Worm (Caenorhabditis elegans) whole organism, L4 larva: ENCODE results near the gene tpst-1.

Experiments
- ZK337.2 ChIP-seq: fragments of 200-800 bp; sonication (Bioruptor generic); IDR thresholded peaks from 2 replicates; pipeline ENCODE4 v1.3.6; 2022; ENCODE audit warnings: missing genetic modification reagents, missing genetic modification characterization, missing compliant biosample characterization
- ZK546.5 ChIP-seq, 2 experiments: sonication (generic microtip); optimal IDR thresholded peaks; 2 replicates each; lab custom pipeline; 2017; ENCODE audit warnings: missing biosample characterization in 2 of 2, missing genetic modification characterization in 2 of 2
- aha-1 ChIP-seq: fragments of 150-350 bp; peaks from one replicate; lab custom pipeline; 2014; ENCODE audit warnings: missing biosample characterization, missing genetic modification characterization
- ceh-32 ChIP-seq: sonication (generic microtip); optimal IDR thresholded peaks from 2 replicates; lab custom pipeline; 2016; ENCODE audit warnings: mild to moderate bottlenecking, missing genetic modification characterization, missing compliant biosample characterization; ENCODE audit not compliant: poor library complexity
- daf-16 ChIP-seq, 3 experiments: sonication (generic microtip); optimal IDR thresholded peaks; 2 replicates each; lab custom pipeline; 2016 to 2017; ENCODE audit warnings: missing genetic modification characterization in 3 of 3, missing genetic modification reagents in 3 of 3, mild to moderate bottlenecking in 2 of 3, missing compliant biosample characterization in 2 of 3, missing biosample characterization in 1 of 3, moderate library complexity in 1 of 3
- dmd-6 ChIP-seq: fragments of 200-800 bp; sonication (Bioruptor generic); IDR thresholded peaks from 2 replicates; pipeline ENCODE4 v1.3.6; 2022; ENCODE audit warnings: missing genetic modification reagents, missing genetic modification characterization, missing compliant biosample characterization
- dve-1 ChIP-seq: sonication (generic microtip); optimal IDR thresholded peaks from 2 replicates; lab custom pipeline; 2017; ENCODE audit warnings: antibody characterized with exemption, mild to moderate bottlenecking, missing genetic modification characterization, missing compliant biosample characterization; ENCODE audit not compliant: insufficient read depth
- hlh-11 ChIP-seq: fragments of 200-800 bp; sonication (Bioruptor generic); optimal IDR thresholded peaks from 2 replicates; lab custom pipeline; 2018; ENCODE audit warnings: mild to moderate bottlenecking, missing genetic modification characterization, missing compliant biosample characterization
- hlh-30 ChIP-seq: sonication (generic microtip); optimal IDR thresholded peaks from 2 replicates; lab custom pipeline; 2017; ENCODE audit warnings: antibody characterized with exemption, mild to moderate bottlenecking, missing genetic modification characterization, missing compliant biosample characterization; ENCODE audit not compliant: insufficient read depth
- hmg-1.1 ChIP-seq: fragments of 200-800 bp; sonication (Bioruptor generic); IDR thresholded peaks from 2 replicates; pipeline ENCODE4 v1.3.6; 2022; ENCODE audit warnings: missing genetic modification reagents, missing genetic modification characterization, missing compliant biosample characterization
- jun-1 ChIP-seq: fragments of 150-350 bp; optimal IDR thresholded peaks from 2 replicates; lab custom pipeline; 2014; ENCODE audit warnings: missing biosample characterization, missing genetic modification reagents, missing genetic modification characterization
- lin-38 ChIP-seq: fragments of 200-800 bp; sonication (Bioruptor generic); IDR thresholded peaks from 2 replicates; pipeline ENCODE4 v1.3.6; 2022; ENCODE audit warnings: missing genetic modification reagents, missing genetic modification characterization, missing compliant biosample characterization
- mdl-1 ChIP-seq, 2 experiments: fragments of 150-350 bp in 1 of 2; sonication (generic microtip) in 1 of 2; optimal IDR thresholded peaks; 2 replicates each; lab custom pipeline; 2014 to 2017; ENCODE audit warnings: missing biosample characterization in 2 of 2, missing genetic modification characterization in 2 of 2
- mes-2 ChIP-seq: sonication (generic microtip); optimal IDR thresholded peaks from 2 replicates; lab custom pipeline; 2016; ENCODE audit warnings: missing genotype, mild to moderate bottlenecking, missing genetic modification characterization, missing compliant biosample characterization; ENCODE audit not compliant: poor library complexity, severe bottlenecking
- mxl-3 ChIP-seq: fragments of 200-800 bp; sonication (Bioruptor generic); optimal IDR thresholded peaks from 2 replicates; lab custom pipeline; 2018; ENCODE audit warnings: mild to moderate bottlenecking, missing genetic modification characterization, missing compliant biosample characterization
- nhr-102 ChIP-seq: sonication (generic microtip); optimal IDR thresholded peaks from 2 replicates; lab custom pipeline; 2016; ENCODE audit warnings: mild to moderate bottlenecking, missing genetic modification characterization, moderate library complexity, missing compliant biosample characterization
- nhr-28 ChIP-seq: fragments of 150-350 bp; optimal IDR thresholded peaks from 2 replicates; lab custom pipeline; 2014; ENCODE audit warnings: missing biosample characterization, missing genetic modification characterization
- nhr-41 ChIP-seq: fragments of 200-800 bp; sonication (Bioruptor generic); IDR thresholded peaks from 2 replicates; pipeline ENCODE4 v1.3.6; 2022; ENCODE audit warnings: missing genetic modification reagents, missing genetic modification characterization, missing compliant biosample characterization
- nhr-48 ChIP-seq: sonication (generic microtip); optimal IDR thresholded peaks from 2 replicates; lab custom pipeline; 2016; ENCODE audit warnings: mild to moderate bottlenecking, missing genetic modification characterization, missing compliant biosample characterization
- pha-4 ChIP-seq, 2 experiments: fragments of 150-350 bp in 1 of 2; fragments of 200-800 bp in 1 of 2; sonication (Bioruptor generic) in 1 of 2; IDR thresholded peaks in 1 of 2; optimal IDR thresholded peaks in 1 of 2; 2 replicates each; pipeline versions ENCODE4 v1.3.6 to Lab custom; 2014 to 2022; ENCODE audit warnings: missing genetic modification characterization in 2 of 2, missing genetic modification reagents in 2 of 2, missing biosample characterization in 1 of 2, missing compliant biosample characterization in 1 of 2
- php-3 ChIP-seq: fragments of 200-800 bp; sonication (Bioruptor generic); IDR thresholded peaks from 2 replicates; pipeline ENCODE4 v1.3.6; 2022; ENCODE audit warnings: missing genetic modification reagents, missing genetic modification characterization, missing compliant biosample characterization
- saeg-2 ChIP-seq: fragments of 200-800 bp; sonication (Bioruptor generic); IDR thresholded peaks from 2 replicates; pipeline ENCODE4 v1.3.6; 2022; ENCODE audit warnings: missing genetic modification reagents, missing genetic modification characterization, missing compliant biosample characterization
- snpc-1.2 ChIP-seq: fragments of 200-800 bp; sonication (Bioruptor generic); IDR thresholded peaks from 2 replicates; pipeline ENCODE4 v1.3.6; 2022; ENCODE audit warnings: missing genetic modification reagents, missing genetic modification characterization, missing compliant biosample characterization
- spr-3 ChIP-seq: fragments of 200-800 bp; sonication (Bioruptor generic); optimal IDR thresholded peaks from 2 replicates; lab custom pipeline; 2018; ENCODE audit warnings: mild to moderate bottlenecking, missing genetic modification characterization, missing compliant biosample characterization
- tag-97 ChIP-seq: fragments of 200-800 bp; sonication (Bioruptor generic); IDR thresholded peaks from 2 replicates; pipeline ENCODE4 v1.3.6; 2022; ENCODE audit warnings: missing genetic modification characterization, missing compliant biosample characterization
- tra-1 ChIP-seq: fragments of 200-800 bp; sonication (Bioruptor generic); IDR thresholded peaks from 2 replicates; pipeline ENCODE4 v1.3.6; 2022; ENCODE audit warnings: missing genetic modification reagents, missing genetic modification characterization, missing compliant biosample characterization
- unc-39 ChIP-seq: sonication (generic microtip); optimal IDR thresholded peaks from 2 replicates; lab custom pipeline; 2017; ENCODE audit warnings: missing biosample characterization, missing genetic modification characterization
- vab-7 ChIP-seq: fragments of 200-800 bp; sonication (Bioruptor generic); IDR thresholded peaks from 2 replicates; pipeline ENCODE4 v1.3.6; 2022; ENCODE audit warnings: missing genetic modification reagents, missing genetic modification characterization, missing compliant biosample characterization
- zfp-3 ChIP-seq: fragments of 200-800 bp; sonication (Bioruptor generic); conservative IDR thresholded peaks from 2 replicates; pipeline ENCODE4 v1.3.6; 2022; ENCODE audit warnings: missing genetic modification reagents, missing genetic modification characterization, missing compliant biosample characterization
- zip-11 ChIP-seq: fragments of 200-800 bp; sonication (Bioruptor generic); IDR thresholded peaks from 2 replicates; pipeline ENCODE4 v1.3.6; 2022; ENCODE audit warnings: missing genetic modification characterization, missing compliant biosample characterization
- ztf-11 ChIP-seq: fragments of 150-350 bp; optimal IDR thresholded peaks from 2 replicates; lab custom pipeline; 2014; ENCODE audit warnings: missing biosample characterization, missing genetic modification characterization

The tpst-1 gene

DNA sequence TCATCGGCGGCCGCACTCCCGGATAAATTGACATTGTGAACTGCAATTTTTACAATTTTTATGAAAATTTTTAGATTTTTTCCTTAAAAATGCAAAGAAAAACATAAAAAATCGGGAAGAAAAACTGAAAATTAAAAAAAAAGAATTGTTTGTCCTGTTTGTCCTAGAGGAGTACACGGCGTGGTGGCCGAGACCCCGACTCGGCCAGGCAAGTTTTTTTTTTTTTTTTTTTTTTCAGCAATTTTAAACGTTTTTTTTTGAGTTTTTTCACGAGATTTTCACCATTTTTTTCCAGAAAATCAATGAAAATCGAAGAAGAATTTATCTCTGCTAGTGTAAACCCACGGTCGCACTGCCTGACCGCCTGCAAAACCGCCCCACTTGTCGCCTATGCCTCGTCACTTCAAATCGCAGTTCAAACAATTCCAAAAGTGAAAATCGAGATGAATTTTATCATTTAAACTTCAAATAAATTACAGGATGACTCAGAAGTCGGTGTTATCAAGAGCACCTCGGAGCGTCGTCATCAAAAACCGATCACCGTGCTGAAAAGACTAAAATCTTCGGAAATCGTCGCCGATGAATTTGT, 11.4 kb upstream of the tpst-1 start, which contains the start of the genes taf-7.2 and elpc-2 (continued):
- peak; percentile 41 for TF ChIP-seq dmd-6

DNA sequence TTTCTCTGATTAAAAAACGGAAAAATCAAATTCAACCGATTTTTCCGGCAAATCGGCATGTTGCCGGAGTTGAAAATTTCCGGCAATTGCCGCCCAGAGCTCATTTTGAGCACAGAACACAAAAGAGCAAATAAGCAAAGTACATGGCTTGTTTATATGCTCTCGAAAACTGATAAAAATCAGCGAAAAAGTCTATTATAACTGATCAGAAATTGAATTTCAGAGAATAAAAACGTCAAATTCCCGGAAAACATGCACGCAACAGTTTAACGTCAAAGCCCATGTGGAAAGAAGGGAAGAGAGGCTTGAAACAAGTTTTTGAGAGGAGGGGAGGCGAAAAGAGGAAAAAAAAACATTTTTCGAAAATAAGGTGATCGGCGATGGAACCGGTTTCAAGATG, 6.7 kb upstream of the tpst-1 start:
- TF ChIP-seq saeg-2 (GFP tag; lab: Robert Waterston, UW) (no peak), ZK337.2 (GFP tag; lab: Robert Waterston, UW) (no peak), ceh-32 (no peak), unc-39 (tag; lab: Kevin White, UChicago) (no peak), daf-16 (GFP tag; optimal IDR thresholded peaks at IDR 0.05; lab: Kevin White, UChicago) (no peak), daf-16 (tag; optimal IDR thresholded peaks at IDR 0.05; lab: Kevin White, UChicago) (peak; percentile 56), jun-1 (tag; lab: Kevin White, UChicago) (no peak), snpc-1.2 (GFP tag; lab: Robert Waterston, UW) (no peak), spr-3 (GFP tag; lab: Kevin White, UChicago) (no peak), vab-7 (GFP tag; lab: Robert Waterston, UW) (no peak), zip-11 (no peak), php-3 (GFP tag; lab: Robert Waterston, UW) (no peak), dmd-6 (peak; percentile 55), ZK546.5 (tag; optimal IDR thresholded peaks at IDR 0.05; lab: Kevin White, UChicago) (no peak), mdl-1 (tag; optimal IDR thresholded peaks at IDR 0.05; lab: Kevin White, UChicago) (peak in 1 of 2 experiments; percentile 7)

DNA sequence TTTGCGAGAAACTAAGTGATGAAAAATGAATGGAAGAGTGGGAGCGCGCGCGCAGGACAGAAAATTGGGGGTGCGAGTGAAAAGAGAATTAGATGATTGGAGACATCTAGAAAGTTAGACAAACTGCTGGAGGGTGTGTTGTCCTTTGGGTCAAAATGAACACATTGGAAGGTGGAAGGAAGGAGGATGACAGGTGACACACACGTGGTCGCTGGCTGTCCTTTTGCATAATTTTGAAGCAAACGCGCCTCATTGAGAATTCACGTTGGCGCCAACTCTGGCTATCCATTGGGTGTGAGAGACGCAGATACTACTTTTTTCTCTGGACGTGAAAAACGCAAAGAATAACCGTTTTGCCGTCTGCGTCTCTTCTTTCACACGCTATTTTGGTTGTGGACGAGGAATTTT, 3.4 kb upstream of the tpst-1 start:
- peak; percentile 89 for TF ChIP-seq mxl-3 (GFP tag; lab: Kevin White, UChicago)
- TF ChIP-seq nhr-28: peak; percentile 25
- TF ChIP-seq hlh-11 (tag; lab: Kevin White, UChicago): peak; percentile 44
- TF ChIP-seq hmg-1.1 (GFP tag; lab: Robert Waterston, UW): peak; percentile 63
- peak; percentile 78 for TF ChIP-seq lin-38 (GFP tag; lab: Robert Waterston, UW)
- TF ChIP-seq hlh-30 (tag; lab: Kevin White, UChicago): peak; percentile 61
- TF ChIP-seq mes-2 (tag; lab: Kevin White, UChicago): peak; percentile 20
- peak; percentile 66 for TF ChIP-seq aha-1 (tag; lab: Kevin White, UChicago)
- TF ChIP-seq dmd-6: peak; percentile 19; the same call in 1 of the 2 replicates

DNA sequence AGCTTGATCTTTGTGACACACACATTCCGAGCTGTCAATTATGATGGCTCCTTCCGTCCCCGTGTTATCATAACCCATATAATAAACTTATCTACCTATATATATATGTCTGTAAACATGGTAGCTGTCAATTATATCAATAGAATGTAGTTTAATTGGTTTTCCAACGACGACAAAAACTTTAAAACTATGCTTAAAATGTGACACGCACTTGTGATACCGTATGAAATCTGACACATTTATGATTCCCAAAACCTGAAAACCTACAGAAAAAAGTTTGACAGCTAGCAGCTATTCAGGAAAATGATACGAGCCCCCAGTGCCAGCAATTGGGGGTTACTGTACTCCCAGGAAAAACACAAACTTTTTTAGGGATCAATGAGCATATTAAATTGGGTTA, 3.4 kb downstream of the tpst-1 start:
- TF ChIP-seq pha-4 (GFP tag; IDR thresholded peaks at IDR 0.05; lab: Robert Waterston, UW) (peak; percentile 10; the same call in 1 of the 2 replicates), pha-4 (tag; optimal IDR thresholded peaks at IDR 0.05; lab: Kevin White, UChicago) (no peak), tag-97 (GFP tag; lab: Robert Waterston, UW) (no peak), dmd-6 (peak; percentile 93), dve-1 (tag; lab: Kevin White, UChicago) (peak; percentile 22), tra-1 (peak; percentile 87), nhr-102 (tag; lab: Kevin White, UChicago) (peak; percentile 62), daf-16 (GFP tag; optimal IDR thresholded peaks at IDR 0.05; lab: Kevin White, UChicago) (peak in 1 of 2 experiments; percentile 76), daf-16 (tag; optimal IDR thresholded peaks at IDR 0.05; lab: Kevin White, UChicago) (peak; percentile 3), hlh-11 (tag; lab: Kevin White, UChicago) (peak; percentile 30), nhr-41 (no peak), nhr-48 (tag; lab: Kevin White, UChicago) (peak; percentile 21), hlh-30 (tag; lab: Kevin White, UChicago) (no peak), zfp-3 (GFP tag; lab: Robert Waterston, UW) (peak; percentile 56; the same call in 1 of the 2 replicates), ztf-11 (no peak), php-3 (GFP tag; lab: Robert Waterston, UW) (peak; percentile 77)
